Worm (Caenorhabditis elegans) whole organism, mixed stage, embryonic: ENCODE results near the gene acs-18.

Source experiments
- blmp-1 ChIP-seq: fragments of 150-350 bp; optimal IDR thresholded peaks from 2 replicates; lab custom pipeline; 2014; ENCODE audit warnings: missing biosample characterization, missing genetic modification characterization
- ces-1 ChIP-seq: fragments of 150-350 bp; optimal IDR thresholded peaks from 2 replicates; lab custom pipeline; 2014; ENCODE audit warnings: missing biosample characterization, missing genetic modification reagents, missing genetic modification characterization
- lin-13 ChIP-seq: fragments of 150-350 bp; optimal IDR thresholded peaks from 2 replicates; lab custom pipeline; 2014; ENCODE audit warnings: missing biosample characterization, missing genetic modification characterization
- mep-1 ChIP-seq: fragments of 150-350 bp; optimal IDR thresholded peaks from 2 replicates; lab custom pipeline; 2017; ENCODE audit warnings: missing biosample characterization, missing genetic modification reagents, missing genetic modification characterization, inconsistent platforms
- nhr-28 ChIP-seq: fragments of 150-350 bp; optimal IDR thresholded peaks from 2 replicates; lab custom pipeline; 2014; ENCODE audit warnings: missing biosample characterization, missing genetic modification characterization
- pha-4 ChIP-seq: fragments of 150-350 bp; optimal IDR thresholded peaks from 2 replicates; lab custom pipeline; 2018; ENCODE audit warnings: missing biosample characterization, missing genetic modification reagents, missing genetic modification characterization
- sptf-1 ChIP-seq: sonication (generic microtip); optimal IDR thresholded peaks from 2 replicates; lab custom pipeline; 2017; ENCODE audit warnings: mild to moderate bottlenecking, missing genetic modification characterization, moderate library complexity, missing compliant biosample characterization

DNA sequence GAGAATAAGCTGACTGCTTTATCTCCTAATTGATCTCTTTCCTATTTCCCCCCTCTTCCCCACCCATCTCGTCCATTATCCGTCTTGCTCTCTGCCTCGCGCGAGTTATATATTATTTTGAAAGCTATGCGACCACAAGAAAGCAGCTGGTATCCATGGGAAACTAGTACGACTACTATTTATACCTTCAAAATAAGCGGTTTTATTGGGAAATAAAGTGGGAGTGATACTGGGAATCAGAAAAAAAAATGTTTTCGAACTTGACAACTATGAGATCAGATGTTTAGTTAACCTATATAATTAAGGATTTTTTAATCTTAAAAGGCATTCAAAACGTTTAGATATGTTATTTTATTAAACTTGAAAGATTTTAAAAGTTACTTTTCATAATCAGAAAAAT lies 26.2 kb upstream of the acs-18 start:
- TF ChIP-seq pha-4 (tag; lab: Kevin White, UChicago): no peak
- TF ChIP-seq lin-13: no peak
- TF ChIP-seq nhr-28: no peak
- TF ChIP-seq ces-1 (GFP tag; lab: Kevin White, UChicago): no peak
- TF ChIP-seq sptf-1: no peak
- no peak for TF ChIP-seq mep-1 (tag; lab: Kevin White, UChicago)
- TF ChIP-seq blmp-1 (tag; lab: Kevin White, UChicago): no peak
